Worm (Caenorhabditis elegans) whole organism, early embryonic: ENCODE results near the gene vab-9.

Experiments
- ama-1 ChIP-seq: fragments of 150-350 bp; optimal IDR thresholded peaks from 2 replicates; lab custom pipeline; 2014
- ceh-13 ChIP-seq: fragments of 200-800 bp; sonication (Bioruptor generic); optimal IDR thresholded peaks from 2 replicates; lab custom pipeline; 2018; ENCODE audit warnings: mild to moderate bottlenecking, missing genetic modification characterization, missing compliant biosample characterization
- tra-4 ChIP-seq: sonication (generic microtip); optimal IDR thresholded peaks from 2 replicates; lab custom pipeline; 2017; ENCODE audit warnings: missing genetic modification characterization, missing compliant biosample characterization

DNA sequence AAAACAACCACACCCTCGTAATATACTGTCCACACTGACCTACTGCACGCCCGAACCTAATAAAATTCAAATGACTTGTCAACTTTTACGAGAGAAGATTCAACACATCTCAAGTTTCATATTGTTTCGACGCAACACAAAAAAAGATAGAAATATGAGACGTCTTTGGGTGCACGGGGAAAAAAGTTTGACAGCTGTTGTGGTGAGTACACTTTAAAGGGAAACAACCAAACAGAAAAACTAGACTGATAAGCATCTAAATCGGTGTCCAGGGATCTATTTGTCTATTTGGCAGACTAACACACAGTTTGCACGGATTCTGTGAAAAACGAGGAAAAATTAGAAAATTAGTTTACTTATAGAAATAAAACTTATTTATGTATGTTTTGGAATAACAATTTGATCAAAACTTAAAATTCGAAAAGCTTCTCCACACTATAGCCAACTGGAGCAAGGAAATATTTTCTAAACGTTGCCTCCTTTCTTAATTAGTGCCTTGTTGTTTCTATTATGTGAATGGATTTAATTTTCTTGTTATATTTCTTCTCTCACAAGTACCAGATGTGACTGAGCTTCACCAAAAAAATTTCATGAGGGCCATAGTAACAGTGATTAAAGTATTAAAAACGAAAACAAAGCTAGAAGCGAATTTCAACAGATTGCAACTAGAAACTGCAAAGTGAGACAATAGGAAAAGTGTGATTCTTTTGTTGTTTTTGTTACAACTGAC lies 6.3 kb upstream of the vab-9 start:
- TF ChIP-seq ama-1 (no peak), tra-4 (tag; lab: Kevin White, UChicago) (no peak), ceh-13 (GFP tag; lab: Kevin White, UChicago) (no peak)
